Worm (Caenorhabditis elegans): ENCODE data around the gene lgc-22.
"Not testable (repeated sequence)": the region's sequence is repeated elsewhere in the genome, so short reads cannot be mapped to it uniquely, and the experiment has no call there.

The lgc-22 gene

DNA sequence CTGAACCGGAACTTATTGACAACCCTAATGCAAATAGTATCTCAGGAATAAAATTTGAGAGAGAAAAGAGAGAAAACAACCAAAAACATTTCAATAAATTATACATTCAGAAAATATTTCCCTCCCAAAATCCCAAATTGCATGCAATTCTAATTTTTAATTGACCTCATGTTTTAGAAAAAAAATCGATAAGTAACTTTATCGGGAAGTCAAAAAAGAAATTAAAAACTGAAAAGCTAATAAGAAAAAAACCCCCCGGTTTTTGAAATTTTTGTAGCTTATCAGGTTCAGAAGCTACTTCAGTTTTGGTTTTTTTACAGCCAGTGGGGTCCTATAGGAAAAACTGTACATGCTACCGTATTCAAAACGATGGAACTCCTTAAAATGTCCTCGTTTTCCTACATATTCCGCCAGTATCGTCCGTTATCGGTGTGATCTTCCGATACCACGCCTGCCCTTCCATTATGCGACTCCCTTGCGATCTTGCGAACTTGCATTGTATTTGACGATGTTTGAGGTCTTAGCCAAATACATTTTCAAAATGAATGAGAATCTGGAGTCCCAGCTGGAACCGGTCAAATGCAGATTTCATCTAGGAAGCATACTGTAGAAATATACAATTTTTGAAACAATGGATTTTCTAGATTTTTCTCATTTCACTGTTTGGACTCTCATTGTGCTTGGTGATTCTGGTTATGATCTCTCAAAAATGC, 35.2 kb downstream of the lgc-22 start, which contains the start of the genes W03B1.3 and oac-51:
Gene W03B1.3 (minus strand): TSS at position 101 of the 713 bp plus-strand sequence.
Gene oac-51 (plus strand): TSS at position 663 of the 713 bp plus-strand sequence.
- TF ChIP-seq W03F9.2 (tag; optimal IDR thresholded peaks at IDR 0.05): no peak
- TF ChIP-seq him-1 (tag; optimal IDR thresholded peaks at IDR 0.05): no peak
- no peak for TF ChIP-seq dao-5 (tag; optimal IDR thresholded peaks at IDR 0.05)

DNA sequence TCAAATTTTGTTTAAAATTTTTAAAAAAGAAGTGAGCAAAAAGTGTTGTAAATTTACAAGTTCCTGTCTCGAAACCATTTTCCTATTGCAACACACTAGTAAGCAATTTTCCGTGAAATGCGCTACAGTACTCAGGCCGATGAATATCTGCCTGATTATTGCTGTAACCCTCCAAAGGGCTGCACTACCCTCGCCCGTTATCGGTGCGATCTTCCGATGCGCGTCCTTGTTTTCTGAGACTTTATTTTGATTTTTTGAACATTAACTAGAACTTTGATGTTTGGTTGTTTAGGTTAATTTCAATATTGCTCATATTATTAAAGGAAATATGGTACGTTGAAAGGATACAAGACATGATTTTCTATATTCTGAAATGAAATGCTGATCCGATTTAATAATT, 37.1 kb downstream of the lgc-22 start:
- TF ChIP-seq him-1 (tag; optimal IDR thresholded peaks at IDR 0.05): no peak
- no peak for TF ChIP-seq dao-5 (tag; optimal IDR thresholded peaks at IDR 0.05)
- TF ChIP-seq W03F9.2 (tag; optimal IDR thresholded peaks at IDR 0.05): no peak

DNA sequence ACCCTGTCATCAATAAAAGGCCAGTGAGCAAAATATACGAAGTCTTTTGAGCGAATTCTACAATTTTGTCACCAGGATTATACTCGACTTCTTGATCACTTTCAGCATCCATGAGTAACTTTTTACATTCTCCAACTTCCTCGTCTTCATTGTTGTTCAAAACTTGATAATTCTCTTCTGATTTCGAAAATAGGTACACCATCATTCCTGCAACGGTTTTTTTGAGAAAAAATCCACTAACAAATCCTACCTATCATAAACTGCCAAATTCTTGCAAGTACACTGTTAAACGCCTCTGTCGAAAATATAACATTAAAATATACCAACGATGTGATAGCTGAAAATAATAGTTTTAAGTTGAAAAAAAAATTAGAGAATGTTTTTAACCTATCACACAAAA, 43.7 kb downstream of the lgc-22 start:
- TF ChIP-seq him-1 (tag; optimal IDR thresholded peaks at IDR 0.05) (no peak), W03F9.2 (tag; optimal IDR thresholded peaks at IDR 0.05) (no peak), dao-5 (tag; optimal IDR thresholded peaks at IDR 0.05) (no peak)

DNA sequence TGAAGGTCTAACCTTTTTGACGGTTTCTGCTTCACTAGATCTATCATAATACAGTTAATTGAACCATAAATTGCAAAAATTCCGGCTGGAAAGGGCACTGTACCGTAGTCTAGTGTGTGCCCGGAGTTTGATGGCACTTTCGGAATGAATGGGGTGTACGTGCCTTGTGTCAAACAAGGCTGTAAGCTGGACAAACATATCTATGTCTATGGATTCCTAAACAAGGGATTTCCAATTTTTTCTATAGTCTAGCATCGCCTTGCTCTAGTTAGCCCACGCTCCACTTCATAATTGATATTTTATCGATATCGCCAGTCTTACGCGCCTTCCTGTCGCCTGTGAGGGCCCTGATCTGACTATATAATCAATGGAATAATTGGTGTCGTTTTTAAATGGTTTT, 45.4 kb downstream of the lgc-22 start, which contains the start of gene oac-52:
Gene oac-52 (minus strand): TSS at position 101 of the 400 bp plus-strand sequence.
- TF ChIP-seq dao-5 (tag; optimal IDR thresholded peaks at IDR 0.05): no peak
- no peak for TF ChIP-seq him-1 (tag; optimal IDR thresholded peaks at IDR 0.05)
- no peak for TF ChIP-seq W03F9.2 (tag; optimal IDR thresholded peaks at IDR 0.05)

DNA sequence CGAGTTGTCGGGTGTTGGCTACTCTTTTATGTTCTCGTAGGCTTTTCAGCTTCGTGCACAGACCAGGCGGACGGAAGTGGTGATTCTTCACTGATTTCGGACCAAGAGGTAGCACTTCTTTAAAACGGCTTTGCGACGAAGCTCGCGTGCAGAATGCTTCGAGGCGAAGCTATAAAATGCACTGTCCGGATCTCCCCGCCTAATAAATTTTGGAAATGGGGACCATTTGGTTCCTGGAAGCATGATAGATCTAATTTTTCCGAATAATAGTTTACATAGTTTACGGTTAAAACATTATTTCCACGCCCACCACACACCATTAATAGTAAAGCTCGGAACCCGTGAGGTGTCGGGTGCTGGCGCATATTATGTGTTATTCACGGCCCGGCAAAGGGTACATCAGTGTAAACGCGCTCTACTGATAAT, 46.5 kb downstream of the lgc-22 start:
- TF ChIP-seq W03F9.2 (tag; optimal IDR thresholded peaks at IDR 0.05): no peak
- TF ChIP-seq him-1 (tag; optimal IDR thresholded peaks at IDR 0.05): no peak
- TF ChIP-seq dao-5 (tag; optimal IDR thresholded peaks at IDR 0.05): no peak

DNA sequence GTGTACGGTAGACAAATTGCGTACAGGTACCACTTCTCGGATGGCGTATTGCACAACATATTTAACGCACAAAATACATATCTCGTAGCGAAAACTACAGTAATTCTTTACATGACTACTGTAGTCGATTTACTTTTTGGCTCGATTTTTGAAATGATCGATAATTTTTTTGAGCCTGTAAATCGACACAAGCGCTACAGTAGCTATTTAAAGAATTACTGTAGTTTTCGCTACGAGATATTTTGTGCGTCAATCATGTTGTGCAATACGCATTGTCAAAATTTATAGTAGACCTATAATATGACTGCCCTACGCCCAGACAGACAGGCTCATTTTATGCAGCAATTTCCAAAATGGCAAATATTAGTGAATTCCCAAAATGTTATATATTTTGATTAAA, 47.0 kb downstream of the lgc-22 start, which contains the start of gene W03B1.5:
Gene W03B1.5 (plus strand): TSS at position 301 of the 400 bp plus-strand sequence.
- not testable (repeated sequence) for TF ChIP-seq dao-5, him-1, W03F9.2 (tag; optimal IDR thresholded peaks at IDR 0.05)
